Fruit fly (Drosophila melanogaster): ENCODE measurements around the gene CG2926.

Gene CG2926

dm6 chr3R:5564775-5565190, 23.4 kb downstream of the CG2926 start, which contains the start of the genes CG14671 and CG12746 (continued):
- TF ChIP-seq ewg (GFP tag; optimal IDR thresholded peaks at IDR 0.05) (peak; percentile 46), Sry-β (GFP tag; optimal IDR thresholded peaks at IDR 0.05) (peak; percentile 88), unc-4 (GFP tag; IDR thresholded peaks at IDR 0.05; ENCODE audit: partially characterized antibody) (0 out of 2 replicates have a peak, but pooled peaks have one; percentile 41), CG3163 (GFP tag; optimal IDR thresholded peaks at IDR 0.05) (no peak), sug (tag; optimal IDR thresholded peaks at IDR 0.05) (peak; percentile 37), CG18476 (GFP tag; optimal IDR thresholded peaks at IDR 0.05) (no peak), CG4854 (GFP tag; optimal IDR thresholded peaks at IDR 0.05) (no peak), insv (GFP tag; optimal IDR thresholded peaks at IDR 0.05) (peak in 1 of 2 experiments; percentile 94), CG13424 (tag; optimal IDR thresholded peaks at IDR 0.05) (no peak), CG11560 (tag; IDR thresholded peaks at IDR 0.05) (no peak), so (GFP tag; IDR thresholded peaks at IDR 0.05) (no peak), zf30C (GFP tag; optimal IDR thresholded peaks at IDR 0.05) (no peak), Sin3A (optimal IDR thresholded peaks at IDR 0.05) (peak; percentile 62), CG5180 (GFP tag; optimal IDR thresholded peaks at IDR 0.05) (no peak), ap (GFP tag; IDR thresholded peaks at IDR 0.05) (no peak), CG30020 (tag; optimal IDR thresholded peaks at IDR 0.05) (peak; percentile 28), dmrt99B (tag; optimal IDR thresholded peaks at IDR 0.05) (no peak), oc (tag; optimal IDR thresholded peaks at IDR 0.05) (no peak), scrt (GFP tag; optimal IDR thresholded peaks at IDR 0.05) (no peak), hbn (GFP tag; IDR thresholded peaks at IDR 0.05; ENCODE audit: partially characterized antibody) (0 out of 2 replicates have a peak, but pooled peaks have one; percentile 24), esg (GFP tag; conservative IDR thresholded peaks at IDR 0.05) (no peak), CG16863 (GFP tag; optimal IDR thresholded peaks at IDR 0.05) (no peak), CG12299 (tag; optimal IDR thresholded peaks at IDR 0.05) (peak; percentile 22), Mad (GFP tag; optimal IDR thresholded peaks at IDR 0.05) (no peak), br (optimal IDR thresholded peaks at IDR 0.05) (no peak), Oaz (GFP tag; IDR thresholded peaks at IDR 0.05) (no peak)

DNA sequence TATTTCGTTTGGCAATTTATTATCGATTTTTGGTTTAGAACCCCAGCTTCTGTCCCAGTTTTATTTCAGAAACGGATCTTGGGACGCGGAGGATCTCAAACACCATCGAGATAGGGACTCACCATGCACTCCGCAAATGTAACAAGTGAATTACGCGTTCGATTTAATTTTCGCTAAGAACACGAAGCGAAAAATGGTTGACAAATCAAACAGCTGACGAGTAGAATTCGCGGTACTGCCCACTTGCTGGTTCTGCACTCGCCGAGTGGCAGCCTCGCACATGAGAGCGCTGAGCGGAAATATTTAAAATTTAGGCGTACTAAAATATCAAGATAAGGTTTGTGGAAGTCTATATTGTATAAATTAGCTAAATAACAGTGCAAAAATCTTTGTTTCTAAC, 24.8 kb downstream of the CG2926 start, which contains the start of gene Pi4KIIalpha:
Gene Pi4KIIalpha (minus strand): TSS at position 233 of the 400 bp plus-strand sequence.
- no peak for TF ChIP-seq ac (GFP tag; optimal IDR thresholded peaks at IDR 0.05)
- TF ChIP-seq CG2712 (tag; optimal IDR thresholded peaks at IDR 0.05) = no peak
- TF ChIP-seq peb (GFP tag; IDR thresholded peaks at IDR 0.05) = no peak
- TF ChIP-seq Mes4 (GFP tag; optimal IDR thresholded peaks at IDR 0.05) = no peak
- TF ChIP-seq tup (GFP tag; optimal IDR thresholded peaks at IDR 0.05) = no peak
- TF ChIP-seq CG10462 (GFP tag; optimal IDR thresholded peaks at IDR 0.05) = no peak
- no peak for TF ChIP-seq jumu (GFP tag; optimal IDR thresholded peaks at IDR 0.05)
- peak; percentile 79 to 94 for TF ChIP-seq crp (GFP tag; optimal IDR thresholded peaks at IDR 0.05)
- TF ChIP-seq CG6765 (GFP tag; optimal IDR thresholded peaks at IDR 0.05) = no peak
- TF ChIP-seq CG10543 (GFP tag; optimal IDR thresholded peaks at IDR 0.05) = no peak
- no peak for TF ChIP-seq Optix (GFP tag; IDR thresholded peaks at IDR 0.05)
- no peak for TF ChIP-seq nom (GFP tag; optimal IDR thresholded peaks at IDR 0.05)
- TF ChIP-seq unc-4 (GFP tag; IDR thresholded peaks at IDR 0.05; ENCODE audit: partially characterized antibody) = no peak
- no peak for TF ChIP-seq CG11695 (GFP tag; IDR thresholded peaks at IDR 0.05)
- TF ChIP-seq klu (GFP tag; IDR thresholded peaks at IDR 0.05) = no peak
- no peak for TF ChIP-seq wek (GFP tag; optimal IDR thresholded peaks at IDR 0.05)
- TF ChIP-seq Hr3 (GFP tag; optimal IDR thresholded peaks at IDR 0.05) = no peak
- TF ChIP-seq fru (optimal IDR thresholded peaks at IDR 0.05) = no peak
- TF ChIP-seq az2 (GFP tag; optimal IDR thresholded peaks at IDR 0.05) = no peak
- no peak for TF ChIP-seq CG2678 (tag; optimal IDR thresholded peaks at IDR 0.05)
- TF ChIP-seq CG8281 (tag; optimal IDR thresholded peaks at IDR 0.05) = no peak
- no peak for TF ChIP-seq CG14050 (GFP tag; IDR thresholded peaks at IDR 0.05)
- no peak for TF ChIP-seq unpg (GFP tag; optimal IDR thresholded peaks at IDR 0.05)
- no peak for TF ChIP-seq twi (tag; optimal IDR thresholded peaks at IDR 0.05)
- TF ChIP-seq ab (GFP tag; optimal IDR thresholded peaks at IDR 0.05) = no peak
- no peak for TF ChIP-seq CG17328 (GFP tag; IDR thresholded peaks at IDR 0.05)
- TF ChIP-seq seq (GFP tag; IDR thresholded peaks at IDR 0.05) = no peak
- TF ChIP-seq nau (GFP tag; optimal IDR thresholded peaks at IDR 0.05) = no peak
